Worm (Caenorhabditis elegans): ENCODE measurements around the gene C55B6.1.

DNA sequence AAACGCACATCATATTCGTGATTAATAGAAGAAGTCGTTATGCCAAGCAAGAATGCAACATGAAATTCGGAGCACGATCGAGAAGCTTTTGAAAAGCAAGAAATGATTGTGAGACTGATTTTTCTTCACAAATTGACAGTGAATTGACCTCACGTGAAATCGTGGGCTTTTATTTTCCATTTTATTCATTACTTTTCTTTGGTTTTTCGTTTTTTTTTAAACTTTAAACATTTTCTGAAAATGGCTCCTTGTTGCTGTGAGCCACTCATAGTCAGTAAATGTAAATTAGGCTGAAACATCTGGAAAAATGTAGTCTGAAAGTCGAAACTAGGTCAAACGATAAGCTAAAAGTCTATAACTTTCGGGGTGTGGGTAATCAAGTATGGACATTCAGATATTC lies 5.0 kb downstream of the C55B6.1 start, which contains the start of gene C55B6.5:
- no peak for TF ChIP-seq skn-1 (tag; optimal IDR thresholded peaks at IDR 0.05)
- TF ChIP-seq fkh-10 (GFP tag; optimal IDR thresholded peaks at IDR 0.05), result no peak
- TF ChIP-seq vab-7 (GFP tag; IDR thresholded peaks at IDR 0.05), result no peak
- no peak for TF ChIP-seq nhr-28 (tag; optimal IDR thresholded peaks at IDR 0.05)
- TF ChIP-seq lin-15B (tag; optimal IDR thresholded peaks at IDR 0.05), result no peak
- no peak for TF ChIP-seq dve-1 (tag; optimal IDR thresholded peaks at IDR 0.05; ENCODE audit: insufficient read depth)
- no peak for TF ChIP-seq egl-43 (GFP tag; IDR thresholded peaks at IDR 0.05)
- TF ChIP-seq aly-2 (tag; optimal IDR thresholded peaks at IDR 0.05), result no peak
- no peak for TF ChIP-seq lin-39 (tag; optimal IDR thresholded peaks at IDR 0.05)
- no peak for TF ChIP-seq R02D3.7 (tag; optimal IDR thresholded peaks at IDR 0.05)
- no peak for TF ChIP-seq nhr-237 (tag; optimal IDR thresholded peaks at IDR 0.05)
- TF ChIP-seq ama-1 (optimal IDR thresholded peaks at IDR 0.05), result no peak
- no peak for TF ChIP-seq set-16 (GFP tag; IDR thresholded peaks at IDR 0.05)
- no peak for TF ChIP-seq ceh-28 (tag; optimal IDR thresholded peaks at IDR 0.05)

Data from whole organism, L4 larva.